Worm (Caenorhabditis elegans): Measurements from ENCODE around the gene him-8.

DNA sequence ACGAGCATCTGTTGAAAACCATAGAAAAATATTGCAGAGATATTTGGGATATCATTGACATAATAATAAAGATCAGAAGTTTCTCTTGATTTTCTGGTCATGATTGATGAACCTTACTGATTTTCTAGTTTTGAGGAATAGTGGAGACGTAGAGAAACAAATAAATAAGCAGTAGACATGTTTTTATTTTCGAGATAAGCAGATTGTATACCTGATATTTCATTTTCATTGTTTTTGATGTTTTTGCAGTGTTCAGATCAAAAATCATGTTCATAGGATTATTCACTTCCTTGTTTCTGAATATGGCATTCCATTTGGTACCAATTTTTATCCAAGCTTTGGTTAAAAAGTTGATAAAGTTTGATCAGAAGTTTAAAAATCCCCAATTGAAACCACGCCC lies 23.1 kb upstream of the him-8 start, which contains the start of gene T07G12.4:
- TF ChIP-seq ama-1 (optimal IDR thresholded peaks at IDR 0.05): no peak
- TF ChIP-seq nfya-1 (tag; optimal IDR thresholded peaks at IDR 0.05): no peak
- TF ChIP-seq pqm-1 (tag; optimal IDR thresholded peaks at IDR 0.05): no peak
- no peak for TF ChIP-seq ceh-9 (tag; optimal IDR thresholded peaks at IDR 0.05)
- TF ChIP-seq hlh-6 (tag; optimal IDR thresholded peaks at IDR 0.05): no peak
- TF ChIP-seq fkh-10 (GFP tag; optimal IDR thresholded peaks at IDR 0.05): no peak
- TF ChIP-seq pag-3 (tag; optimal IDR thresholded peaks at IDR 0.05; ENCODE audit: borderline replicate concordance): no peak
